Worm (Caenorhabditis elegans): ENCODE results near the gene col-130.

Gene col-130

DNA sequence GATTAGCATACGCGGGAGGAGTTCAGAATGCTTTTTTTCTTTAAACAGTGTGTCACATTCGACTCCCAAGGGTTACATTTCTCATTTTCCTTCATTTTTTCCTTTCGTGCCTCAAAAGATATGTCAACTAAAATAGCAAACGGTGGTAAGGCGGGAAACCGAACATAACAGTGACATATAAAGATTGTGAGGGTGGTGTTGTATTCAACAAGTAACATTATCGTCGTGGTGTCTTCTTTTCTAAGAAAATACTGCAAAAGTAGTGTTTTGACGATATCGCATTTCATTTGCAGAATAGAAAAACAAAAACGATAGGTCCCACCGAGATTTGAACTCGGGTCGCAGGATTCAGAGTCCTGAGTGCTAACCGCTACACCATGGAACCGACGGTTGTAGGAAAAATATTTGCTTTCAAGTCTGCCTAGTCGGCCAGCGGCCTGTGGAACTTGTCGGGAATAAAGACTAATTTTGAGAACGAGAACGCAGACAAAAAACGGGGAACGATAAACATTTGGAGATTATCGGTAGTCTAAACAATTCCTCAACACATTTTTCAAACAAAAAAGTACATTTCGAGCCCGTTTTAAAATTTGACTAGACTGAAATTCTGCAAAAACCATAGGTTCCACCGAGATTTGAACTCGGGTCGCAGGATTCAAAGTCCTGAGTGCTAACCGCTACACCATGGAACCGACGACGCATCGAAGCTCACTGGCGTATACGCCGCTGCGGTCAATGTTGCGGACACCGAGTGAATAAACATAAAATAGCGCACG lies 11.5 kb downstream of the col-130 start:
- TF ChIP-seq nhr-43 (tag; optimal IDR thresholded peaks at IDR 0.05; ENCODE audit: poor library complexity, severe bottlenecking), result no peak
- peak; percentile 26 for TF ChIP-seq elt-2 (tag; optimal IDR thresholded peaks at IDR 0.05)
- peak; percentile 35 for TF ChIP-seq hmg-11 (tag; optimal IDR thresholded peaks at IDR 0.05)

DNA sequence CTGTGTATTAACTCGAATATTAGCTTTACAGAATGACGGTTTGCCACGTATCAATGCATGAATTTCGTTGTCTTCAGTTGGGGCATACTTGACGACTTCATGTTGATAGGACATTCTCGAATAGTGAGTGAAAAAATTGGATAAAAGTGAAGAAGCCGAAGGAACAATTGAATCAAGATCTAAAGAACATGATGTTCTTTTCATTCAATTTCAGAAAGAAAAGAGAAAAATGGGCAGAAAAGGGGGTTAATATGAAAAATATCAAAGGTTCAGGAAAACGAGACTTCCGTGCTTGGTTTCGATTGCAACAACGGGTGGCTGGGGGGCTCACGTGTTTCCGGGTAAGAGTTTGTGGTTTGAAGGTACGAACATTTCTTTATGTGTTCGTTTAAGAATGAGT lies 13.7 kb downstream of the col-130 start:
- TF ChIP-seq mml-1 (tag; optimal IDR thresholded peaks at IDR 0.05) (no peak), pha-4 (tag; optimal IDR thresholded peaks at IDR 0.05) (no peak), fkh-10 (GFP tag; optimal IDR thresholded peaks at IDR 0.05) (peak; percentile 71)

DNA sequence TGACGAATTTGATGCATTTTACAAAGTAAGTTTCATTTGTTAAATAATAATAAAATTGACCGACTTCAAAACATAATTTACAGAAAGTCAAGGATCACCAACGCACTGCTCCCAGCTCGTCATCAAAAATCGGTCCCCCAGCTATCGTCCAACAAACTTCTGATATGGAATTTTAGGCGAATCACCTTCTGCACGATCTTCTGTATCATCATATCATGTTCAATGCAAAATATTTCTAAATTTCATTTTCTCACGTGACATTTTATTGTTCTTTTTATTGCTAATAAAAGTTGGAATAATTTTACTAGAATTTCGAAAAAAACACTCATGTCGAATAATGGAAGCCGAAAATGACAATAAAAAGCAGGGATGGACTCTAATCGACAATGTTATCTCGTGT lies 18.1 kb downstream of the col-130 start, which contains the start of gene acl-13:
Gene acl-13, plus strand, starts transcription at position 301 of the 400 bp plus-strand sequence.
- TF ChIP-seq elt-1 (tag; optimal IDR thresholded peaks at IDR 0.05), result no peak

DNA sequence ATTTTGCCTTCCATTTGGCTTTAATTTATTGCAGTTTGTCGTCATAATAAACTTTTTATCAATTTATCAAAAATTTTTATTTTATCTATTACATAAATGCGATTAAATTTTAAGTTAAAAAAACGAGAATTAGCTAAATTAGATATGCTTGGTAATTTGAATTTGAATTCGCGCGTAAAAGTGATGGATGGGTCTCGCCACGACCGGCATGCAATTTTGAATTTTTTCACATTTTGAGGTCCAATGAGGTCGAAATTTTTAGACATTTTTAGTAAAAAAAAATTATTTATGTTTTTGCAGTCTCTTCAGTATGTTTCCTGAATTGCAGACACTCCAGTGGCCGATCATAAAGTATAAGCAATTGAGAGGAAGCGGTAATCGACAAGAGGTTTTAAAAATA lies 19.7 kb downstream of the col-130 start, which contains the start of gene dsb-1:
Gene dsb-1, plus strand, starts transcription at position 301 of the 400 bp plus-strand sequence.
- TF ChIP-seq egl-5 (tag; optimal IDR thresholded peaks at IDR 0.05) (no peak), lin-15B (tag; optimal IDR thresholded peaks at IDR 0.05) (no peak), fkh-10 (GFP tag; optimal IDR thresholded peaks at IDR 0.05) (no peak), R02D3.7 (tag; optimal IDR thresholded peaks at IDR 0.05) (no peak), nhr-77 (tag; optimal IDR thresholded peaks at IDR 0.05) (no peak), lsy-12 (tag; optimal IDR thresholded peaks at IDR 0.05) (no peak), tbx-2 (tag; optimal IDR thresholded peaks at IDR 0.05) (no peak), skn-1 (tag; optimal IDR thresholded peaks at IDR 0.05) (no peak), pqm-1 (tag; optimal IDR thresholded peaks at IDR 0.05) (no peak), unc-39 (tag; optimal IDR thresholded peaks at IDR 0.05) (no peak), nhr-23 (tag; optimal IDR thresholded peaks at IDR 0.05) (no peak), daf-12 (tag; optimal IDR thresholded peaks at IDR 0.05) (no peak), nhr-12 (tag; optimal IDR thresholded peaks at IDR 0.05) (no peak), ztf-11 (tag; optimal IDR thresholded peaks at IDR 0.05) (no peak), ceh-9 (tag; optimal IDR thresholded peaks at IDR 0.05) (no peak), ceh-28 (tag; optimal IDR thresholded peaks at IDR 0.05) (no peak), nhr-11 (tag; optimal IDR thresholded peaks at IDR 0.05) (no peak), lin-39 (tag; optimal IDR thresholded peaks at IDR 0.05) (no peak)

DNA sequence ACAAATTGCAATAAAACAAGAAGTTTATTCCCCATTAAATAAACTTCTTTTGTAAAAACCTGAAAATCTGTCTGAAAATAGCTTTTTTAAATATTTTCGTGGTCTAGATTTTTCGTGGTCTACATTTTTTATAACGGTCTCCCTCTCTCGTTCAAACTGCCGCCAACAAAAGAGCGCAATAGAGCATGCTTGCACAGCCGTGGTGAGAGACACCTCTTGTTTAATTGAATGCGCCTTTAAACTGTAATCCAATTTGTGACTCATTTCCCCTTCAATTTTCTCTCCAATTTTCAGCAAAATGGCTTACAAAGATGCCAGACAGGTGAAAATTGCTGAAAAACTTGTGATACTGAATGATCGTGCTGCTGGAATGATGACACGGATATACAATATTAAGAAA lies 24.2 kb downstream of the col-130 start, which contains the start of gene gex-3:
Gene gex-3, plus strand, starts transcription at position 295 of the 400 bp plus-strand sequence.
- TF ChIP-seq hmg-11 (tag; optimal IDR thresholded peaks at IDR 0.05) (peak; percentile 57), elt-2 (tag; optimal IDR thresholded peaks at IDR 0.05) (peak; percentile 48), ceh-16 (tag; optimal IDR thresholded peaks at IDR 0.05) (no peak), egl-27 (tag; optimal IDR thresholded peaks at IDR 0.05) (no peak), nhr-11 (tag; optimal IDR thresholded peaks at IDR 0.05) (peak; percentile 9), nhr-25 (tag; optimal IDR thresholded peaks at IDR 0.05) (peak; percentile 89), nfya-1 (tag; optimal IDR thresholded peaks at IDR 0.05; ENCODE audit: insufficient read depth) (peak; percentile 92), fos-1 (tag; optimal IDR thresholded peaks at IDR 0.05) (no peak), mml-1 (tag; optimal IDR thresholded peaks at IDR 0.05) (no peak), ceh-28 (tag; optimal IDR thresholded peaks at IDR 0.05) (peak; percentile 46), elt-1 (tag; optimal IDR thresholded peaks at IDR 0.05) (no peak), fkh-10 (GFP tag; optimal IDR thresholded peaks at IDR 0.05) (peak; percentile 81), nhr-77 (tag; optimal IDR thresholded peaks at IDR 0.05) (no peak), aly-2 (tag; optimal IDR thresholded peaks at IDR 0.05) (no peak), pqm-1 (tag; optimal IDR thresholded peaks at IDR 0.05) (peak; percentile 63), ceh-9 (tag; optimal IDR thresholded peaks at IDR 0.05) (no peak), mdl-1 (tag; optimal IDR thresholded peaks at IDR 0.05) (no peak), R02D3.7 (tag; optimal IDR thresholded peaks at IDR 0.05) (peak; percentile 55), lsy-12 (tag; optimal IDR thresholded peaks at IDR 0.05) (no peak), jun-1 (tag; optimal IDR thresholded peaks at IDR 0.05) (peak; percentile 30), ama-1 (optimal IDR thresholded peaks at IDR 0.05) (peak; percentile 3), zag-1 (tag; optimal IDR thresholded peaks at IDR 0.05) (no peak), snpc-4 (tag; optimal IDR thresholded peaks at IDR 0.05) (peak; percentile 66), nhr-76 (tag; optimal IDR thresholded peaks at IDR 0.05) (no peak), skn-1 (tag; optimal IDR thresholded peaks at IDR 0.05) (peak; percentile 37), nhr-12 (tag; optimal IDR thresholded peaks at IDR 0.05) (no peak), nhr-23 (tag; optimal IDR thresholded peaks at IDR 0.05) (peak; percentile 85), eor-1 (tag; optimal IDR thresholded peaks at IDR 0.05) (no peak), lin-15B (tag; optimal IDR thresholded peaks at IDR 0.05) (peak; percentile 97), lin-39 (tag; optimal IDR thresholded peaks at IDR 0.05) (peak; percentile 98), unc-62 (GFP tag; optimal IDR thresholded peaks at IDR 0.05) (no peak), egl-5 (tag; optimal IDR thresholded peaks at IDR 0.05) (peak; percentile 91), sea-2 (GFP tag; optimal IDR thresholded peaks at IDR 0.05) (no peak), unc-39 (tag; optimal IDR thresholded peaks at IDR 0.05) (no peak), nhr-43 (tag; optimal IDR thresholded peaks at IDR 0.05; ENCODE audit: poor library complexity, severe bottlenecking) (peak; percentile 64), ceh-82 (tag; optimal IDR thresholded peaks at IDR 0.05) (peak; percentile 6), fkh-2 (tag; optimal IDR thresholded peaks at IDR 0.05) (no peak)
